Worm (Caenorhabditis elegans) whole organism, L4 larva: ENCODE results near the gene ncs-1.

Source experiments
- Y105C5A.15 ChIP-seq: fragments of 200-800 bp; sonication (Bioruptor generic); IDR thresholded peaks from 2 replicates; pipeline ENCODE4 v1.3.6; 2022; ENCODE audit warnings: missing genetic modification characterization, missing compliant biosample characterization
- ces-1 ChIP-seq: fragments of 150-350 bp; sonication (generic microtip); optimal IDR thresholded peaks from 4 replicates; lab custom pipeline; 2014; ENCODE audit warnings: missing biosample characterization, missing genetic modification reagents, missing genetic modification characterization
- fkh-10 ChIP-seq: fragments of 150-350 bp; optimal IDR thresholded peaks from 2 replicates; lab custom pipeline; 2014; ENCODE audit warnings: missing biosample characterization, missing genetic modification reagents, missing genetic modification characterization
- jun-1 ChIP-seq: fragments of 150-350 bp; optimal IDR thresholded peaks from 2 replicates; lab custom pipeline; 2014; ENCODE audit warnings: missing biosample characterization, missing genetic modification reagents, missing genetic modification characterization
- lim-7 ChIP-seq: fragments of 200-800 bp; sonication (Bioruptor generic); IDR thresholded peaks from 2 replicates; pipeline ENCODE4 v1.3.6; 2022; ENCODE audit warnings: missing genetic modification characterization, missing compliant biosample characterization
- lin-39 ChIP-seq: fragments of 150-350 bp; optimal IDR thresholded peaks from 2 replicates; lab custom pipeline; 2014; ENCODE audit warnings: missing biosample characterization, missing genetic modification reagents, missing genetic modification characterization
- mdt-29 ChIP-seq: fragments of 200-800 bp; sonication (Bioruptor generic); IDR thresholded peaks from 2 replicates; pipeline ENCODE4 v1.3.6; 2022; ENCODE audit warnings: missing genetic modification reagents, missing genetic modification characterization, missing compliant biosample characterization
- mep-1 ChIP-seq: fragments of 150-350 bp; sonication (generic microtip); optimal IDR thresholded peaks from 3 replicates; lab custom pipeline; 2014; ENCODE audit warnings: missing biosample characterization, missing genetic modification characterization
- nhr-237 ChIP-seq: sonication (generic microtip); optimal IDR thresholded peaks from 2 replicates; lab custom pipeline; 2017; ENCODE audit warnings: missing biosample characterization, missing genetic modification characterization
- nhr-77 ChIP-seq: fragments of 150-350 bp; optimal IDR thresholded peaks from 2 replicates; lab custom pipeline; 2014; ENCODE audit warnings: missing biosample characterization, missing genetic modification characterization
- ztf-11 ChIP-seq: fragments of 150-350 bp; optimal IDR thresholded peaks from 2 replicates; lab custom pipeline; 2014; ENCODE audit warnings: missing biosample characterization, missing genetic modification characterization

ce11 chrX:975236-975535 is 12.1 kb upstream of the ncs-1 start:
- TF ChIP-seq ztf-11 (tag; lab: Kevin White, UChicago) (no peak), Y105C5A.15 (GFP tag; lab: Robert Waterston, UW) (no peak), jun-1 (no peak), nhr-77 (tag; lab: Kevin White, UChicago) (no peak), fkh-10 (GFP tag; lab: Kevin White, UChicago) (no peak), lim-7 (GFP tag; lab: Robert Waterston, UW) (no peak), nhr-237 (tag; lab: Kevin White, UChicago) (no peak), mep-1 (tag; lab: Kevin White, UChicago) (no peak), lin-39 (tag; lab: Kevin White, UChicago) (no peak), mdt-29 (GFP tag; lab: Robert Waterston, UW) (no peak), ces-1 (no peak)
